Worm (Caenorhabditis elegans) whole organism, midembryonic: ENCODE measurements around the gene bus-12.

ENCODE experiments used
- T22C8.4 ChIP-seq: fragments of 200-800 bp; sonication (Bioruptor generic); IDR thresholded peaks from 2 replicates; pipeline ENCODE4 v1.3.6; 2022; ENCODE audit warnings: missing genetic modification characterization, missing compliant biosample characterization
- cog-1 ChIP-seq: sonication (generic microtip); optimal IDR thresholded peaks from 2 replicates; lab custom pipeline; 2016; ENCODE audit warnings: missing genetic modification characterization, missing compliant biosample characterization
- flt-1 ChIP-seq: fragments of 200-800 bp; sonication (Bioruptor generic); IDR thresholded peaks from 2 replicates; pipeline ENCODE4 v1.3.6; 2022; ENCODE audit warnings: missing genetic modification characterization, missing compliant biosample characterization
- med-1 ChIP-seq: sonication (generic microtip); optimal IDR thresholded peaks from 2 replicates; lab custom pipeline; 2017; ENCODE audit warnings: missing genetic modification characterization, mild to moderate bottlenecking, missing compliant biosample characterization, antibody characterized with exemption, missing genetic modification reagents; ENCODE audit not compliant: insufficient read depth
- ref-1 ChIP-seq: fragments of 200-800 bp; sonication (Bioruptor generic); conservative IDR thresholded peaks from 2 replicates; pipeline ENCODE4 v1.3.6; 2022; ENCODE audit warnings: missing genetic modification reagents, missing genetic modification characterization, missing compliant biosample characterization
- tab-1 ChIP-seq: fragments of 200-800 bp; sonication (Bioruptor generic); IDR thresholded peaks from 2 replicates; pipeline ENCODE4 v1.3.6; 2022; ENCODE audit warnings: missing genetic modification characterization, missing compliant biosample characterization
- ztf-29 ChIP-seq: fragments of 200-800 bp; sonication (Bioruptor generic); IDR thresholded peaks from 2 replicates; pipeline ENCODE4 v1.3.6; 2022; ENCODE audit warnings: missing genetic modification reagents, missing genetic modification characterization, missing compliant biosample characterization

DNA sequence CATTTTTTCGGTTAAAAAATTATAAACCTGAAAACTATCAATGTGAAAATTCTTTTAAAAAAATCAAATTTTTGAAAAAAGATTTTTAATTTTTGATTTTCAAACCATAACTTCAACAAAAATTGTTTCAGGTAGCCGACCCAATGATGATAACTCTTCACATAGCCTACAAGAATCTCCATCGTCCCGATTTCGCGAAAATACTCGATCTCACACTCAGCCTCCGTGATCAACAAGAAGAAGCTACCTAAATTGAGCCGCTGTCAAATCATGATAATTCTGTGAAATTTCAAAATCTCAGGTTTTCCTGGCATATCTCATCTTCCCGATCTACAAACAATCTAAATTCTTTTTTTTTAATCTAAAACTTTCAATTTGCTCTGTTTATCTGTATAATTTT lies 5.7 kb upstream of the bus-12 start:
- TF ChIP-seq flt-1 (GFP tag; lab: Robert Waterston, UW) (no peak), ztf-29 (GFP tag; lab: Robert Waterston, UW) (no peak), med-1 (GFP tag; lab: Kevin White, UChicago) (no peak), cog-1 (tag; lab: Kevin White, UChicago) (no peak), ref-1 (GFP tag; lab: Robert Waterston, UW) (no peak), T22C8.4 (GFP tag; lab: Robert Waterston, UW) (no peak), tab-1 (GFP tag; lab: Robert Waterston, UW) (no peak)
